Worm (Caenorhabditis elegans) whole organism, mixed stage, embryonic: Measurements from ENCODE around the gene fbxa-131.
"Not testable (repeated sequence)": the region's sequence is repeated elsewhere in the genome, so short reads cannot be mapped to it uniquely, and the experiment has no call there.

Source experiments
- bed-3 ChIP-seq: fragments of 200-800 bp; sonication (Bioruptor generic); optimal IDR thresholded peaks from 3 replicates; lab custom pipeline; 2018; ENCODE audit warnings: mild to moderate bottlenecking, missing genetic modification characterization, moderate library complexity, missing compliant biosample characterization
- blmp-1 ChIP-seq: fragments of 150-350 bp; optimal IDR thresholded peaks from 2 replicates; lab custom pipeline; 2014; ENCODE audit warnings: missing biosample characterization, missing genetic modification characterization
- ceh-39 ChIP-seq: fragments of 150-350 bp; optimal IDR thresholded peaks from 2 replicates; lab custom pipeline; 2014; ENCODE audit warnings: missing biosample characterization, missing genetic modification characterization
- ceh-43 ChIP-seq: fragments of 200-800 bp; sonication (Bioruptor generic); optimal IDR thresholded peaks from 2 replicates; lab custom pipeline; 2018; ENCODE audit warnings: mild to moderate bottlenecking, missing genetic modification characterization, moderate library complexity, missing compliant biosample characterization
- ceh-83 ChIP-seq: fragments of 200-800 bp; sonication (Bioruptor generic); optimal IDR thresholded peaks from 2 replicates; lab custom pipeline; 2018; ENCODE audit warnings: mild to moderate bottlenecking, missing genetic modification characterization, missing compliant biosample characterization
- ces-1 ChIP-seq: fragments of 150-350 bp; optimal IDR thresholded peaks from 2 replicates; lab custom pipeline; 2014; ENCODE audit warnings: missing biosample characterization, missing genetic modification reagents, missing genetic modification characterization
- cnd-1 ChIP-seq: fragments of 200-800 bp; sonication (Bioruptor generic); optimal IDR thresholded peaks from 2 replicates; lab custom pipeline; 2018; ENCODE audit warnings: mild to moderate bottlenecking, missing genetic modification characterization, missing compliant biosample characterization
- elt-3 ChIP-seq: fragments of 150-350 bp; optimal IDR thresholded peaks from 2 replicates; lab custom pipeline; 2014; ENCODE audit warnings: missing biosample characterization, missing genetic modification characterization
- flh-1 ChIP-seq: fragments of 200-800 bp; sonication (Bioruptor generic); optimal IDR thresholded peaks from 2 replicates; lab custom pipeline; 2018; ENCODE audit warnings: mild to moderate bottlenecking, missing genetic modification characterization, moderate library complexity, missing compliant biosample characterization
- ham-2 ChIP-seq: fragments of 200-800 bp; sonication (Bioruptor generic); optimal IDR thresholded peaks from 2 replicates; lab custom pipeline; 2018; ENCODE audit warnings: mild to moderate bottlenecking, missing genetic modification characterization, missing compliant biosample characterization
- hlh-1 ChIP-seq: fragments of 150-350 bp; optimal IDR thresholded peaks from 2 replicates; lab custom pipeline; 2014; ENCODE audit warnings: missing biosample characterization, missing genetic modification reagents, missing genetic modification characterization
- lin-13 ChIP-seq: fragments of 150-350 bp; optimal IDR thresholded peaks from 2 replicates; lab custom pipeline; 2014; ENCODE audit warnings: missing biosample characterization, missing genetic modification characterization
- lsy-2 ChIP-seq: fragments of 150-350 bp; optimal IDR thresholded peaks from 2 replicates; lab custom pipeline; 2014; ENCODE audit warnings: missing biosample characterization, missing genetic modification characterization
- mab-5 ChIP-seq: fragments of 150-350 bp; optimal IDR thresholded peaks from 2 replicates; lab custom pipeline; 2014; ENCODE audit warnings: missing biosample characterization, missing genetic modification characterization
- mep-1 ChIP-seq: fragments of 150-350 bp; optimal IDR thresholded peaks from 2 replicates; lab custom pipeline; 2017; ENCODE audit warnings: missing biosample characterization, missing genetic modification reagents, missing genetic modification characterization, inconsistent platforms
- mls-2 ChIP-seq: sonication (generic microtip); optimal IDR thresholded peaks from 2 replicates; lab custom pipeline; 2016; ENCODE audit warnings: mild to moderate bottlenecking, missing genetic modification characterization, moderate library complexity, missing compliant biosample characterization
- nhr-12 ChIP-seq: fragments of 150-350 bp; optimal IDR thresholded peaks from 2 replicates; lab custom pipeline; 2014; ENCODE audit warnings: missing biosample characterization, missing genetic modification characterization
- nhr-2 ChIP-seq: fragments of 150-350 bp; optimal IDR thresholded peaks from 2 replicates; lab custom pipeline; 2014; ENCODE audit warnings: missing biosample characterization, missing genetic modification characterization
- nhr-76 ChIP-seq: sonication (generic microtip); optimal IDR thresholded peaks from 2 replicates; lab custom pipeline; 2017; ENCODE audit warnings: missing biosample characterization, missing genetic modification characterization
- pha-4 ChIP-seq: fragments of 150-350 bp; optimal IDR thresholded peaks from 2 replicates; lab custom pipeline; 2018; ENCODE audit warnings: missing biosample characterization, missing genetic modification reagents, missing genetic modification characterization
- sem-2 ChIP-seq: fragments of 200-800 bp; sonication (Bioruptor generic); optimal IDR thresholded peaks from 2 replicates; lab custom pipeline; 2018; ENCODE audit warnings: mild to moderate bottlenecking, missing genetic modification characterization, missing compliant biosample characterization
- snpc-4 ChIP-seq: fragments of 150-350 bp; optimal IDR thresholded peaks from 2 replicates; lab custom pipeline; 2014; ENCODE audit warnings: missing biosample characterization, missing genetic modification characterization
- tbx-8 ChIP-seq: fragments of 200-800 bp; sonication (Bioruptor generic); optimal IDR thresholded peaks from 2 replicates; lab custom pipeline; 2018; ENCODE audit warnings: mild to moderate bottlenecking, missing genetic modification characterization, moderate library complexity, missing compliant biosample characterization
- unc-120 ChIP-seq: sonication (generic microtip); optimal IDR thresholded peaks from 2 replicates; lab custom pipeline; 2017; ENCODE audit warnings: missing genetic modification characterization, missing compliant biosample characterization; ENCODE audit not compliant: poor library complexity, severe bottlenecking
- unc-39 ChIP-seq: fragments of 150-350 bp; optimal IDR thresholded peaks from 2 replicates; lab custom pipeline; 2014; ENCODE audit warnings: missing biosample characterization, missing genetic modification characterization
- ztf-11 ChIP-seq: fragments of 150-350 bp; optimal IDR thresholded peaks from 2 replicates; lab custom pipeline; 2014; ENCODE audit warnings: missing biosample characterization, missing genetic modification characterization

fbxa-131 gene

DNA sequence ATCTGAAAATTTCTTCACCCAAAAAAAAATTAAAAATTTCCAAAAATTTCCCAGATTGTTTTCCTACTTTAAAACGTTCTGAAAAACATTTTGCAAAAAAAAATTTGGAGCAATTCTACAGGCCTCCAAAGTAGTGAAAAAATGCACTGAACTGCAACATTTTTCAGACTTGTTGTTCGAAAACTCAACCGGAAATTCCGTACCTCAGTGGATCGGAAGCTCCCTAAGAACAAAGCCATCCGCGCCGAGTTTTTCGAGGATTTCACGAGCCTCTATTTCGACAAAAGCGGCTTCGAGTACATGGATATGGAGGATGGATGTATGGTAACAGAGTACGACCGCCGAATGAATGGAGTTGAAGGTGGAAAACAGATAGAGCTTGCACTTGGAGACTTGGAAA, at the start of gene fbxa-131:
Gene fbxa-131, plus strand, starts transcription at position 301 of the 400 bp plus-strand sequence.
- TF ChIP-seq unc-39, result no peak
- no peak for TF ChIP-seq ham-2 (GFP tag; lab: Kevin White, UChicago)
- no peak for TF ChIP-seq snpc-4 (tag; lab: Kevin White, UChicago)
- no peak for TF ChIP-seq ztf-11 (tag; lab: Kevin White, UChicago)
- no peak for TF ChIP-seq mep-1

DNA sequence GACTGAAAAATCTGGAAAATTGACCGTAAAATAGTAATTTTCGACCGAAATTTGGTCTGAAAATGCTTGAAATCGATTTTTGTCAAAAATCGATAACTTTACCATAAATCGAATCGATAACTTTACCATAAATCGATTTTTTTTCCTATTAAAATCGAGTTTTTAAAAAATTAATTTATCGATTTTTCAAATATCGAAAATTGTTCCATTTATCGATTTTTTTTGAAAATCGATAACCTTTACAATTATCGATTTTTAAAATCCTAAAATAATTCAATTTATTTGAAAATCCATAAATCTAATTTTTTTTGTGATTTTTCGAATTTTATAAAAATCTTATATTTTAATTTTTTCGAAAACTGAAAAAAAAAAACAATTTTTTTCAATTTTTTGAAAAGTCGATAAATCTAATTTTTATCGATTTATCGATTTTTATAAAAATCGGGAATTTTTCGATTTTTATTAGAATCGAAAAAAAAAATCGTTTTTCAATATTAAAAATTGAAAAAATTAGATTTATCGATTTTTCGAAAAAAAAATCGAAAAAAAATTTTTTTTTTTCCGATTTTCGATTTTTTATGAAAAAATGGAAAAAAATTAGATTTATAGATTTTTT, 46.8 kb upstream of the fbxa-131 start:
- TF ChIP-seq pha-4 (no peak), ceh-39 (no peak)

DNA sequence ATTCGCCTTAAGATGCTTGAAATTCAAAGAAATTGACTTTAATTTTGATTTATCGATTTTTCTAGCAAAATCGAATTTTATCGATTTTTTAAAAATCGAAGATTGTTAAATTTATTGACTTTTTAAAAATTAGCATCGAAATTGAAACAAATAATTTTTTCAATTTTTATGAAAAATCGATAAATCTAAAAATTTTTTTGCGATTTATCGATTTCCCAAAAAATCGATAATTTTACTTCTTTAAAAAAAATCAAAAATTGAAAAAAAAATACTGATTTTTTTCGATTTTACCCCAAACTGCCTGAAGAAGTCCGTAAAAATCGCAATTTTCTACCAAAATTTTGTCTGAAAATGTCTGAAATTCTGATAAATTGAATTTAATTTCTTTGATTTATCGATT, 46.3 kb upstream of the fbxa-131 start:
- no peak for TF ChIP-seq blmp-1 (tag; lab: Kevin White, UChicago)
- no peak for TF ChIP-seq nhr-12
- TF ChIP-seq cnd-1 (tag; lab: Kevin White, UChicago), result no peak
- TF ChIP-seq snpc-4 (tag; lab: Kevin White, UChicago), result no peak
- no peak for TF ChIP-seq hlh-1
- TF ChIP-seq lin-13 (tag; lab: Kevin White, UChicago), result no peak
- TF ChIP-seq ces-1, result no peak
- TF ChIP-seq ceh-43 (GFP tag; lab: Kevin White, UChicago), result no peak
- TF ChIP-seq lsy-2 (tag; lab: Kevin White, UChicago), result no peak
- no peak for TF ChIP-seq sem-2 (GFP tag; lab: Kevin White, UChicago)
- TF ChIP-seq nhr-2 (tag; lab: Kevin White, UChicago), result no peak
- no peak for TF ChIP-seq mls-2 (tag; lab: Kevin White, UChicago)
- no peak for TF ChIP-seq mab-5 (tag; lab: Kevin White, UChicago)
- TF ChIP-seq tbx-8, result no peak

DNA sequence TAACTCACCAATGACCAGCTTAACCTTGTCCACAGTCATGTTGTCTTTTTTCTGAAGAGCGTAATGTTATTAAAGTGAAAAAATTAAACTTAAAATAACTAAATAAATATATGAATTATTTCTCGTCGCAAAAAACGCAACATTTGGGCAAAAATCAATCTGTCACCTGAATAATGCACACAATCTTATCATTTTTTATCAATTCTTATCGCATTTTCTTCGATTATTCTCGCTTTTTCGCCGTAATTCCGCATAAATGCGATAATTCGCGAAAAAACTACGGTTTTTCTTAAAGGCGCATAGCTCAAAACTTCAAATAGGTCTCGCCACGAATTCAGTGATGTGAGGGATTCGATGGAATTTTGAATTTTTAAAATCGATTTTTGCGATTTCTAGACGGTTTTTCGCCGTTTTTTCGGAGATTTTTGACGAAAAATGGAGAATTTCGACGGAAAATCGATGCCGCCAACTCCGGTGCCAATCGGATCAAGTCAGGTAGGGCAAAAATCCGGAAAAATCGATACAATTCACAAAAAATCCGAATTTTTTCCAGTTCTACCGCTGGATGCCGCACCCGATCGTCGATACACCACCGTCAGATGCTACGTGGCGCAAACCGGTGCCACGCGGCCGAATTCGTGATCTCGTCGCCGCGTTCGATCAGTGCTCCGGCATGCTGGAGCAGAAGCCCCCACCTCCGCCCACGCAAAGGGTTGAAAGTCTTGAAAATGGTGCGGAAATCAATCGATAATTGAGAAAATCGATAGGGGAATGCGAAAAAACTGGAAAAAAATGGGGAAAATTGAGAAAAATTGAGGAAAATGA, 40.7 kb upstream of the fbxa-131 start, which contains the start of the genes Y43F8C.13 and ani-3:
Gene Y43F8C.13, minus strand, starts transcription at position 51 of the 825 bp plus-strand sequence.
Gene ani-3, plus strand, starts transcription at position 385 of the 825 bp plus-strand sequence.
- TF ChIP-seq lin-13 (tag; lab: Kevin White, UChicago) (no peak), ceh-43 (GFP tag; lab: Kevin White, UChicago) (no peak), tbx-8 (no peak), ceh-83 (GFP tag; lab: Kevin White, UChicago) (no peak), nhr-12 (no peak), hlh-1 (no peak), bed-3 (no peak), elt-3 (tag; lab: Kevin White, UChicago) (no peak), nhr-76 (tag; lab: Kevin White, UChicago) (no peak), cnd-1 (tag; lab: Kevin White, UChicago) (no peak), pha-4 (no peak), flh-1 (GFP tag; lab: Kevin White, UChicago) (no peak), snpc-4 (tag; lab: Kevin White, UChicago) (no peak), unc-120 (tag; lab: Kevin White, UChicago) (no peak), sem-2 (GFP tag; lab: Kevin White, UChicago) (no peak), mep-1 (no peak), unc-39 (no peak)

DNA sequence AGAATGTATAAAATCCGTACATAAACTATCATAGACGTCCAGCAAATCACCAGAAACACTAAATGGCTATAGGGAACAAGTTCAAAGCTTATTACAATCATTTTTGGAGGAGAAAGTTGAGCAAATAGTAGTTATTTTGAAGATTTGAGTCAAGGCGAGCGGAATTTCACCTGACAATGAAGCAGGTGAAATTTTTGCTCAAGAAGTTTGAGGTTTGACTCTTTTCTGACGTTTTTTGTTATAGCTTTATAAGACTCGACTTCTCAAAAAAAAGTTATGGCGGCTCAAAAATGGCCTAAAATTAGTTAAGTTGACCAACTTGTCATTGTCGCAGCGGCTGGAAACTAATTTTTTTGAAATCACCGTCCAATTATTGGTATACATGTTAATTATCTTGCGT, 29.4 kb upstream of the fbxa-131 start, which contains the start of gene srv-3:
Gene srv-3, minus strand, starts transcription at position 101 of the 400 bp plus-strand sequence.
- no peak for TF ChIP-seq nhr-76 (tag; lab: Kevin White, UChicago)
- no peak for TF ChIP-seq ztf-11 (tag; lab: Kevin White, UChicago)
- no peak for TF ChIP-seq ceh-83 (GFP tag; lab: Kevin White, UChicago)
- no peak for TF ChIP-seq mls-2 (tag; lab: Kevin White, UChicago)

DNA sequence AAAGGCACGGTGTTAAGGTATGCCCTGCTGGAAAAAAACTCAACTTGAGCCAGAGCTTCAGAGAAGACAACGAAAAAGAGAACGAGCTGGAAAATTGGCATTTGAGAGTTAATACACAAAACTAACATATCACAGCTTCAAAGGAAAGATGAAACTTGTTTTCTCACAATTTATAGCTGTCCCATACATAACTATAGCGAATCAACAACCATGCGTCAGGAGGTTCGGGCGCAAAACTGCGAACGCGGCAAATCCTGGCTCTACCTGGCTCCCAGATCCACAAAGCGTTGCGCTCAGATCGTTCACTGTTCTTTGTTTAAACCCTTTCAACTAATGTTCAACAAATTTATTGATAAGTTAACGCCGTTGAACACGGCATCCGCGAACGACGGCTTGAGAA, 27.7 kb upstream of the fbxa-131 start, which contains the start of gene Y43F8C.15:
Gene Y43F8C.15, minus strand, starts transcription at position 101 of the 400 bp plus-strand sequence.
- TF ChIP-seq mls-2 (tag; lab: Kevin White, UChicago); unc-39; ceh-83 (GFP tag; lab: Kevin White, UChicago): not testable (repeated sequence)
